Fruit fly (Drosophila melanogaster): Measurements from ENCODE around the gene CG33270.

Gene CG33270

DNA sequence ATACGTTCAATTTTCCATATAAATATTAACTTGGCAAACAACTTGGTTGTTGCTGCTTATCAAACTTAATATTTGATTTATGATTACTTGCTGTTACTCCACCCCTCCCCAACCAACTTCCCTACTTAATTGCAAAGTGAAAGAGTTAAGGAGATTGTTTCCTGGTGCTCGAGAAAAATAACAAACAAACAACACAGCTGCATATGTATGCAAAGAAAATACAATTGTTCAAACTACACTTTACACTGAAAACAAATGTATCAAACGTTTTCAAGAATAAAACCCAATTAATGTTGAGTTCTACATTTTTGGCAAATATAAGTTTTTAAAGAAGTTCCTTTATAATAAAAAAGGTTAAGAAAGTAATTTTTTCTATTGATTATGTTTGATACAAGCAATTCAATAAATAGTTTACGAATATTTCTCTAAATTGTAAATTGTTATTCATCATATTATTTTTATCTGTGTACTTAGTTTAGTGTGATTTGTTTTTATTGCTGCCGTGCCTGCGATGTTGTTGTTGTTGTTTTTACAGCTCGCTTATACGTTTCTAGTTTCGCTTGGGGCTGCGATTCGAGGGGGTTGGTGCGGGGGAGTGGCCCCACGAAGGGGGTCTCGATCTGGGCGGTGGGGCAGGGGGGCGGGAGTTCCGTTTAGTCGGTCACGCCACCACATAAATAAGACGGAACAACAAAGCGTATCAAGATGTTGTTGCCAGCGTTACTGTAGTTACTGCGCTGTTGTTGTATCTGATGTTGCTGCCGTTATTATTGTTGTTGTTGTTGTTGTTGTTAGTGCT is 22.6 kb downstream of the CG33270 start (continued):
- TF ChIP-seq CG11456 (GFP tag; IDR thresholded peaks at IDR 0.05), result no peak
- TF ChIP-seq Ets65A (GFP tag), result no peak
- TF ChIP-seq cas (GFP tag; IDR thresholded peaks at IDR 0.05), result no peak
- peak; percentile 20 for TF ChIP-seq CG12744 (GFP tag; optimal IDR thresholded peaks at IDR 0.05)
- TF ChIP-seq Dll (GFP tag; IDR thresholded peaks at IDR 0.05; ENCODE audit: partially characterized antibody), result no peak
- peak; percentile 57 for TF ChIP-seq CG4328 (GFP tag; optimal IDR thresholded peaks at IDR 0.05)
- peak; percentile 24 for TF ChIP-seq en (GFP tag; optimal IDR thresholded peaks at IDR 0.05)
- TF ChIP-seq CG34376 (GFP tag; optimal IDR thresholded peaks at IDR 0.05), result peak; percentile 34
- TF ChIP-seq slou (GFP tag; optimal IDR thresholded peaks at IDR 0.05), result no peak
- TF ChIP-seq dan (GFP tag; IDR thresholded peaks at IDR 0.05), result no peak
- no peak for TF ChIP-seq Sin3A (optimal IDR thresholded peaks at IDR 0.05)
- no peak for TF ChIP-seq sim (GFP tag; IDR thresholded peaks at IDR 0.05)
- peak; percentile 15 for TF ChIP-seq CG1647 (GFP tag; optimal IDR thresholded peaks at IDR 0.05)
- TF ChIP-seq Awh (GFP tag; IDR thresholded peaks at IDR 0.05), result no peak
- no peak for TF ChIP-seq otp (GFP tag; IDR thresholded peaks at IDR 0.05)
- peak; percentile 9; the same call in 1 of the 2 replicates for TF ChIP-seq peb (GFP tag; IDR thresholded peaks at IDR 0.05)
- peak in 1 of 2 experiments; percentile 89 for TF ChIP-seq bsh (GFP tag; optimal IDR thresholded peaks at IDR 0.05)
- peak in 1 of 2 experiments; percentile 0 for TF ChIP-seq crp (GFP tag; optimal IDR thresholded peaks at IDR 0.05)
- TF ChIP-seq CG17612 (GFP tag; IDR thresholded peaks at IDR 0.05), result no peak
- no peak for TF ChIP-seq Scr (GFP tag; IDR thresholded peaks at IDR 0.05; ENCODE audit: partially characterized antibody)
- TF ChIP-seq CG1603 (tag; optimal IDR thresholded peaks at IDR 0.05), result peak; percentile 50
- TF ChIP-seq dmrt99B (tag; optimal IDR thresholded peaks at IDR 0.05), result peak; percentile 90
- TF ChIP-seq Meics (GFP tag; optimal IDR thresholded peaks at IDR 0.05), result peak; percentile 79
- no peak; the same call in 1 of the 2 replicates for TF ChIP-seq E2f1 (GFP tag; IDR thresholded peaks at IDR 0.05)
- no peak for TF ChIP-seq esg (GFP tag; conservative IDR thresholded peaks at IDR 0.05)
- no peak for TF ChIP-seq danr (GFP tag; IDR thresholded peaks at IDR 0.05)
- TF ChIP-seq kah (GFP tag; optimal IDR thresholded peaks at IDR 0.05), result no peak
- TF ChIP-seq Atf-2 (GFP tag; optimal IDR thresholded peaks at IDR 0.05), result peak; percentile 24
- peak; percentile 4 for TF ChIP-seq nau (GFP tag; optimal IDR thresholded peaks at IDR 0.05)
- TF ChIP-seq seq (GFP tag; IDR thresholded peaks at IDR 0.05), result no peak
- TF ChIP-seq p53 (GFP tag; optimal IDR thresholded peaks at IDR 0.05), result no peak
- no peak for TF ChIP-seq CG5953 (GFP tag; IDR thresholded peaks at IDR 0.05)
- TF ChIP-seq aop (GFP tag; IDR thresholded peaks at IDR 0.05), result 0 out of 2 replicates have a peak, but pooled peaks have one; percentile 42
- TF ChIP-seq CG1832 (GFP tag; optimal IDR thresholded peaks at IDR 0.05), result no peak
- peak; percentile 25; the same call in 1 of the 2 replicates for TF ChIP-seq CG32767 (GFP tag; IDR thresholded peaks at IDR 0.05)
- no peak for TF ChIP-seq pan (optimal IDR thresholded peaks at IDR 0.05)
- peak in 1 of 2 experiments; percentile 58 for TF ChIP-seq pan (GFP tag; optimal IDR thresholded peaks at IDR 0.05 in 1 of 2, IDR thresholded peaks at IDR 0.05 in 1 of 2)
- TF ChIP-seq mld (GFP tag; IDR thresholded peaks at IDR 0.05; ENCODE audit: partially characterized antibody), result no peak
- peak; percentile 35 for TF ChIP-seq CG2116 (GFP tag; optimal IDR thresholded peaks at IDR 0.05)
- peak; percentile 57 for TF ChIP-seq CG9932 (GFP tag; IDR thresholded peaks at IDR 0.05)
- TF ChIP-seq fd96Cb (tag; optimal IDR thresholded peaks at IDR 0.05), result peak; percentile 78
- TF ChIP-seq CG15269 (tag; optimal IDR thresholded peaks at IDR 0.05), result peak; percentile 82
- TF ChIP-seq CG4854 (GFP tag; optimal IDR thresholded peaks at IDR 0.05), result peak; percentile 32
- peak; percentile 35 for TF ChIP-seq CG1792 (GFP tag; optimal IDR thresholded peaks at IDR 0.05)
- TF ChIP-seq amos (GFP tag; IDR thresholded peaks at IDR 0.05; ENCODE audit: partially characterized antibody), result no peak; the same call in 1 of the 2 replicates
- peak; percentile 35 for TF ChIP-seq Hey (tag; optimal IDR thresholded peaks at IDR 0.05)
- TF ChIP-seq fd102C (GFP tag; optimal IDR thresholded peaks at IDR 0.05), result no peak
- peak; percentile 52; the same call in 1 of the 2 replicates for TF ChIP-seq Drgx (GFP tag; IDR thresholded peaks at IDR 0.05)
- no peak for TF ChIP-seq CG8478 (optimal IDR thresholded peaks at IDR 0.05)
- no peak for TF ChIP-seq Stat92E (GFP tag; optimal IDR thresholded peaks at IDR 0.05)

Data from whole organism, embryonic.